Worm (Caenorhabditis elegans) whole organism, L4/young adult: ENCODE results near the gene Y39B6A.3.

Experiments used
- W03F9.2 ChIP-seq: fragments of 150-350 bp; optimal IDR thresholded peaks from 2 replicates; lab custom pipeline; 2014; ENCODE audit warnings: missing biosample characterization, missing genetic modification characterization
- dao-5 ChIP-seq: sonication (generic microtip); optimal IDR thresholded peaks from 2 replicates; lab custom pipeline; 2016; ENCODE audit warnings: missing genotype, missing genetic modification characterization, moderate library complexity, missing compliant biosample characterization
- him-1 ChIP-seq: sonication (generic microtip); optimal IDR thresholded peaks from 2 replicates; lab custom pipeline; 2016; ENCODE audit warnings: missing genotype, missing genetic modification reagents, missing genetic modification characterization, missing compliant biosample characterization

The Y39B6A.3 gene

ce11 chrV:19189963-19190597 is at the start of gene Y39B6A.3, which contains the start of gene pph-5:
Gene Y39B6A.3 (minus strand): TSS chrV:19190013.
Gene pph-5 (plus strand): TSS chrV:19190547.
- TF ChIP-seq W03F9.2 (tag; lab: Kevin White, UChicago), result no peak
- no peak for TF ChIP-seq dao-5 (tag; lab: Kevin White, UChicago)
- no peak for TF ChIP-seq him-1

ce11 chrV:19237204-19237603 is 47.4 kb upstream of the Y39B6A.3 start, which contains the start of gene fbxb-2:
Gene fbxb-2 (minus strand): TSS chrV:19237304.
- TF ChIP-seq him-1 (no peak), dao-5 (tag; lab: Kevin White, UChicago) (no peak), W03F9.2 (tag; lab: Kevin White, UChicago) (no peak)

DNA sequence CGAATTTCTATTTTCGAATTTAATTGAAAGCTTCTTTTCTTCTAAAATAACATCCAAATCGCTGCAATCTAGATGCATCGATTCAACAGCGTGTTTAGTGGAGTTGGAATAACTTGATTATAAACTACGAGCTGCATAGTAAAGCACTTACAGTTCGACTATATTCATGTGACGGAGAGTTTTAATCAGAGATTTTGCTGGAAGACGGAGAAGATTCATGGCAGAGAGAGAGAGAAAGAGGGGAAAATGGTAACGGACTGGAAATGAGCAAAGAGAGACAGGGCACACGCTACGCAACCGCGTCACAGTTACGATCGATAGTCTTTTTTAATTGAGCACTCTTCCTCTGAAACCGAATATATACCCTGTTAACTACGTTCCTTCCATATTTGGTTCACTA is 43.7 kb upstream of the Y39B6A.3 start, which contains the start of gene fbxb-116:
Gene fbxb-116 (plus strand): TSS at position 301 of the 400 bp plus-strand sequence.
- no peak for TF ChIP-seq him-1
- TF ChIP-seq W03F9.2 (tag; lab: Kevin White, UChicago), result no peak
- TF ChIP-seq dao-5 (tag; lab: Kevin White, UChicago), result no peak

- no peak for TF ChIP-seq W03F9.2 (tag; lab: Kevin White, UChicago)
- TF ChIP-seq dao-5 (tag; lab: Kevin White, UChicago), result no peak
- TF ChIP-seq him-1, result no peak
These were observed 41.4 kb upstream of the Y39B6A.3 start for ce11 chrV:19231167-19231566.

ce11 chrV:19230413-19230812 is 40.6 kb upstream of the Y39B6A.3 start, which contains the start of gene sqst-3:
Gene sqst-3 (plus strand): TSS chrV:19230782.
- TF ChIP-seq him-1, result no peak
- no peak for TF ChIP-seq W03F9.2 (tag; lab: Kevin White, UChicago)
- no peak for TF ChIP-seq dao-5 (tag; lab: Kevin White, UChicago)

ce11 chrV:19217675-19218074 is 27.9 kb upstream of the Y39B6A.3 start, which contains the start of gene oac-49:
Gene oac-49 (plus strand): TSS chrV:19217975.
- TF ChIP-seq W03F9.2 (tag; lab: Kevin White, UChicago) (no peak), dao-5 (tag; lab: Kevin White, UChicago) (no peak), him-1 (no peak)

DNA sequence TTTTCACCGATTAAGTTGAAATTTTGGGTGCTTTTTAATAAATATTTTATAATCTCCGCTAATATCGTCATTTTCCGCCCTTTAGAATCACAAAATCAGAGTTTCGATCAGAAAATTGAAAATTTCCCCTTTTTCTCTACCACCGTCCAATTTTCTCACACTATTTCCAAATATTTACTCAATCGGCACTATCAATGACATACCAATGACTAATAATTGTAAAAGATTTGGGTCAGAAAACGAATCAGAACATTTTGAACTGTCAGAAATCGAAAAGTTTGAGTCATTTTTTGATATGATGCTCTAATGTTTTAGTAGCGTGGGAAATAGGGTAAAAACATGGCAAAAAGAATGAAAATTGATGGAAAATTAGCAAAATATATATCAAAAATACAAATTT is 27.3 kb upstream of the Y39B6A.3 start, which contains the start of gene srr-2:
Gene srr-2 (minus strand): TSS at position 73 of the 400 bp plus-strand sequence.
- TF ChIP-seq dao-5 (tag; lab: Kevin White, UChicago), result no peak
- no peak for TF ChIP-seq him-1
- TF ChIP-seq W03F9.2 (tag; lab: Kevin White, UChicago), result no peak

DNA sequence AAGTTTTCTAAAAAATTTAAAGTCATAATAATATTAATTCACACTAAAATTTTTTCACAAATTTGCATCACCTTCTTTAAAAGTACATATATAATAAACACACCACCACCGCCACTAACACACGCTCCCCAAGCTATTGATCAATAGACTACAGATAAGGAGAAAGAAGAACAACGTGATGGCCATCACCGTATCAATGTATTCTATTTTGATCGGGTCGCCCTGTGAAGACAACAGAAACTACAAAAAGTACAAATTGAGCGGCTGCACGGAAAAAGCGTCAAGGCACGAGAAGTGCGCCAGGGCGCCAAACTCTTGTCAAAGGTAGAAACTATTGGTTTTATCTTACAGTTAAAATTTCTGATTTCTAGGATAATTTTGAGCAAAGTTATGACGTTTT is 22.5 kb upstream of the Y39B6A.3 start:
- TF ChIP-seq dao-5 (tag; lab: Kevin White, UChicago) (no peak), W03F9.2 (tag; lab: Kevin White, UChicago) (no peak), him-1 (no peak)

- TF ChIP-seq dao-5 (tag; lab: Kevin White, UChicago) (no peak), W03F9.2 (tag; lab: Kevin White, UChicago) (no peak), him-1 (no peak)
These were observed 22.0 kb upstream of the Y39B6A.3 start, which contains the start of gene nhr-79 for ce11 chrV:19211795-19212194. Gene nhr-79 (minus strand): TSS chrV:19211895.

DNA sequence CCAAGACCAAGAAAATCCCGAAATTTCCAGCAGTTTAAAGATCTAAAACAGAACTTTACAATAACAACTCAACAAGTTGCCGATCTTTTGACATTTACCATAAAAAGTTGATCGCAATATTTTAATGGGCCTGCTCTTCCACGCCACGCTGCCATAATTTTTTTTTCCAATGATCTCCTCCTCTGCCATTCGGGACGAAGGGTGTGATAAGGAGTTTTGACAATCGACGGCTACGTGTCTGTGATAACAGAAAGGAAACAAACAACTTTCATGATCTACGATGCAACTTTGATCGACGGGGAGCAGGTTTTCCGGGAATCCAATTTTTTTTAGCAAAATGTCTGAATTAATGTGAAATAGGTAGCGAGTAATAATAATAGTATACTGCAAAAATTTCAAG is 17.1 kb upstream of the Y39B6A.3 start:
- TF ChIP-seq dao-5 (tag; lab: Kevin White, UChicago) (no peak), W03F9.2 (tag; lab: Kevin White, UChicago) (no peak), him-1 (no peak)

- TF ChIP-seq dao-5 (tag; lab: Kevin White, UChicago) (no peak), him-1 (no peak), W03F9.2 (tag; lab: Kevin White, UChicago) (no peak)
These were observed 15.6 kb upstream of the Y39B6A.3 start for ce11 chrV:19205450-19205849.

DNA sequence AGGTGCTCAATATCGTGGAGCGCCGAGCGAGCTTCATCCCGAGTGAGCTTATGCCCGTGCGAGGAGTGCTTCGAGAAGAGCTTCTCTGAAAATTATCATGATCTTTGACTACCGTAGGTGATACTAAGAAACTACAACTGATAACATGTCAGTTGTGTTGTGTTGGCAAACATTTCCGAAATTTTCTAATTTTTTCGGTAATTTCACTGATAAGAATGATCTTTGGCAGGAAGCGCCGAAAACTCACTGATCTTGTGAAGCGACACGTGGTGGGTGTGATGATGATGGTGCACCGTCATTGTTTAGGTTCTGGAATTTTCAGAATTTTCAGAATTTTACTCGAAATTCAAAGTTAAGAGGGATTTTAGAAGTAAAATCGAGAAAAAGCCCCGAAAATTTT is 13.5 kb upstream of the Y39B6A.3 start, which contains the start of gene Y39B6A.1:
Gene Y39B6A.1 (minus strand): TSS at position 309 of the 400 bp plus-strand sequence.
- TF ChIP-seq dao-5 (tag; lab: Kevin White, UChicago) (no peak), W03F9.2 (tag; lab: Kevin White, UChicago) (no peak), him-1 (no peak)

ce11 chrV:19202800-19203199 is 13.0 kb upstream of the Y39B6A.3 start:
- TF ChIP-seq W03F9.2 (tag; lab: Kevin White, UChicago), result no peak
- TF ChIP-seq him-1, result no peak
- TF ChIP-seq dao-5 (tag; lab: Kevin White, UChicago), result no peak

- TF ChIP-seq dao-5 (tag; lab: Kevin White, UChicago), result no peak
- TF ChIP-seq him-1, result no peak
- TF ChIP-seq W03F9.2 (tag; lab: Kevin White, UChicago), result no peak
These were observed 11.4 kb upstream of the Y39B6A.3 start for ce11 chrV:19201190-19201589.
